Worm (Caenorhabditis elegans): ENCODE data around the gene Y47D3A.13.

ce11 chrIII:11207825-11208224 is 16.1 kb downstream of the Y47D3A.13 start:
- TF ChIP-seq lin-26 (GFP tag; IDR thresholded peaks at IDR 0.05) (no peak), pha-4 (tag; optimal IDR thresholded peaks at IDR 0.05) (no peak), F37B4.10 (GFP tag; IDR thresholded peaks at IDR 0.05) (no peak), gei-17 (GFP tag; optimal IDR thresholded peaks at IDR 0.05) (no peak), F33H1.4 (GFP tag; IDR thresholded peaks at IDR 0.05) (no peak), let-526 (GFP tag; IDR thresholded peaks at IDR 0.05) (no peak), C17E4.6 (GFP tag; IDR thresholded peaks at IDR 0.05) (no peak), attf-6 (GFP tag; IDR thresholded peaks at IDR 0.05) (no peak), unc-62 (GFP tag; optimal IDR thresholded peaks at IDR 0.05) (no peak), F49E8.2 (tag; optimal IDR thresholded peaks at IDR 0.05; ENCODE audit: insufficient read depth) (no peak)

Measured in whole organism, young adult.